Worm (Caenorhabditis elegans): ENCODE measurements around the gene Y43F8B.9.

The Y43F8B.9 gene

DNA sequence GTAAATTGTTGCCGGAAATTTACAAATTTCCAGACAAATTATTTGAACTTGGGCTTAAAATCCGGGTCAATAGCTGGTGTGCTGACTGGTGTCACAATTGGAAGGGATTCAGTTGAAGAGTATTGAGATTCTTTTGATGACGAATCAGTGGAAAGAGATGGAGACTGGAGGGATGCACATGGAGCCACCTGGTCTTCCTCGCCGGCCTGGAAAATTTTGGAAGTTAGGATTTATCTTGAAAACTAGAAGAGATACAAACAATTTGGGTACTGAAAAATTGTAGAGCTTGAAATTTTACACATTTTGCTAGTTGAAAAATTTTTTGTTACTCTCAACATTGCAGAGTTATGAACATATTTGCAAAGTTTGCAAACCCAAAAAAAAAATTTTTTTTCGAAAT lies 42.2 kb downstream of the Y43F8B.9 start:
- no peak for TF ChIP-seq nhr-77 (tag; optimal IDR thresholded peaks at IDR 0.05)
- TF ChIP-seq F37D6.2 (tag; optimal IDR thresholded peaks at IDR 0.05): no peak
- TF ChIP-seq tra-1 (GFP tag; IDR thresholded peaks at IDR 0.05): 0 out of 2 replicates have a peak, but pooled peaks have one; percentile 23
- TF ChIP-seq dmd-9 (GFP tag; IDR thresholded peaks at IDR 0.05): no peak
- no peak for TF ChIP-seq tag-97 (GFP tag; IDR thresholded peaks at IDR 0.05)
- TF ChIP-seq lsy-2 (tag; optimal IDR thresholded peaks at IDR 0.05): no peak
- TF ChIP-seq ceh-82 (tag; optimal IDR thresholded peaks at IDR 0.05): no peak
- no peak; the same call in 1 of the 2 replicates for TF ChIP-seq zip-11 (GFP tag; IDR thresholded peaks at IDR 0.05)
- no peak for TF ChIP-seq nhr-48 (tag; optimal IDR thresholded peaks at IDR 0.05)
- no peak for TF ChIP-seq skn-1 (tag; optimal IDR thresholded peaks at IDR 0.05)
- TF ChIP-seq gei-8 (GFP tag; optimal IDR thresholded peaks at IDR 0.05): no peak
- TF ChIP-seq lin-13 (GFP tag; optimal IDR thresholded peaks at IDR 0.05): no peak
- TF ChIP-seq dmd-6 (GFP tag; IDR thresholded peaks at IDR 0.05): no peak
- 0 out of 2 replicates have a peak, but pooled peaks have one; percentile 40 for TF ChIP-seq mdt-29 (GFP tag; IDR thresholded peaks at IDR 0.05)
- TF ChIP-seq mxl-2 (GFP tag; conservative IDR thresholded peaks at IDR 0.05): no peak
- no peak for TF ChIP-seq ceh-44 (GFP tag; IDR thresholded peaks at IDR 0.05)
- no peak for TF ChIP-seq daf-19 (GFP tag; conservative IDR thresholded peaks at IDR 0.05)
- TF ChIP-seq fos-1 (tag; optimal IDR thresholded peaks at IDR 0.05): no peak
- no peak for TF ChIP-seq nhr-10 (tag; optimal IDR thresholded peaks at IDR 0.05)
- TF ChIP-seq attf-4 (tag; optimal IDR thresholded peaks at IDR 0.05): no peak
- TF ChIP-seq lin-1 (GFP tag; IDR thresholded peaks at IDR 0.05): no peak
- no peak for TF ChIP-seq saeg-2 (GFP tag; IDR thresholded peaks at IDR 0.05)
- TF ChIP-seq daf-12 (tag; optimal IDR thresholded peaks at IDR 0.05): no peak
- no peak for TF ChIP-seq unc-130 (GFP tag; optimal IDR thresholded peaks at IDR 0.05)
- no peak for TF ChIP-seq spr-1 (tag; optimal IDR thresholded peaks at IDR 0.05)
- no peak for TF ChIP-seq pqm-1 (tag; optimal IDR thresholded peaks at IDR 0.05)
- TF ChIP-seq mes-2 (tag; optimal IDR thresholded peaks at IDR 0.05; ENCODE audit: poor library complexity, severe bottlenecking): no peak
- TF ChIP-seq madf-5 (GFP tag; IDR thresholded peaks at IDR 0.05): no peak
- no peak for TF ChIP-seq mep-1 (tag; optimal IDR thresholded peaks at IDR 0.05)
- TF ChIP-seq pha-4 (GFP tag; IDR thresholded peaks at IDR 0.05): no peak
- TF ChIP-seq pha-4 (tag; optimal IDR thresholded peaks at IDR 0.05): no peak
- no peak for TF ChIP-seq ceh-32 (tag; optimal IDR thresholded peaks at IDR 0.05; ENCODE audit: poor library complexity)
- peak; percentile 50; the same call in 1 of the 2 replicates for TF ChIP-seq arid-1 (GFP tag; conservative IDR thresholded peaks at IDR 0.05)
- TF ChIP-seq zip-2 (tag; optimal IDR thresholded peaks at IDR 0.05): no peak
- no peak for TF ChIP-seq ceh-20 (GFP tag; IDR thresholded peaks at IDR 0.05)
- TF ChIP-seq ama-1 (optimal IDR thresholded peaks at IDR 0.05): peak; percentile 15
- TF ChIP-seq hmg-1.1 (GFP tag; IDR thresholded peaks at IDR 0.05): no peak
- TF ChIP-seq lin-38 (GFP tag; IDR thresholded peaks at IDR 0.05): no peak
- no peak for TF ChIP-seq hlh-30 (tag; optimal IDR thresholded peaks at IDR 0.05; ENCODE audit: insufficient read depth)
- no peak for TF ChIP-seq zag-1 (tag; optimal IDR thresholded peaks at IDR 0.05)
- TF ChIP-seq snpc-1.2 (GFP tag; IDR thresholded peaks at IDR 0.05): peak; percentile 71
- TF ChIP-seq nhr-102 (tag; optimal IDR thresholded peaks at IDR 0.05): no peak
- no peak for TF ChIP-seq egl-27 (tag; optimal IDR thresholded peaks at IDR 0.05)
- no peak for TF ChIP-seq php-3 (GFP tag; IDR thresholded peaks at IDR 0.05)
- TF ChIP-seq ztf-7 (tag; optimal IDR thresholded peaks at IDR 0.05): no peak
- no peak for TF ChIP-seq aha-1 (tag)
- no peak for TF ChIP-seq duxl-1 (tag; optimal IDR thresholded peaks at IDR 0.05; ENCODE audit: poor library complexity)
- TF ChIP-seq nhr-11 (tag; optimal IDR thresholded peaks at IDR 0.05): no peak
- no peak for TF ChIP-seq snpc-4 (tag; optimal IDR thresholded peaks at IDR 0.05)
- TF ChIP-seq mdl-1 (tag; optimal IDR thresholded peaks at IDR 0.05): no peak
- peak; percentile 27 for TF ChIP-seq spr-3 (GFP tag; optimal IDR thresholded peaks at IDR 0.05)
- TF ChIP-seq zfp-3 (GFP tag; conservative IDR thresholded peaks at IDR 0.05): 0 out of 2 replicates have a peak, but pooled peaks have one; percentile 23
- no peak for TF ChIP-seq unc-39 (tag; optimal IDR thresholded peaks at IDR 0.05)

Data from whole organism, L4 larva.